Fruit fly (Drosophila melanogaster) whole organism, embryonic: Measurements from ENCODE around the gene CG12289.

ENCODE experiments used
- Atf6 ChIP-seq: fragments of 200-800 bp; sonication (Bioruptor generic); IDR thresholded peaks from 2 replicates; pipeline ENCODE4 v1.3.6; 2022; ENCODE audit warnings: missing biosample characterization, missing genetic modification characterization
- Bgb ChIP-seq: fragments of 200-800 bp; sonication (Bioruptor generic); IDR thresholded peaks from 2 replicates; pipeline ENCODE4 v1.3.6; 2022; ENCODE audit warnings: missing biosample characterization, missing genetic modification characterization; ENCODE audit not compliant: partially characterized antibody
- Bteb2 ChIP-seq: fragments of 200-800 bp; sonication (Bioruptor generic); optimal IDR thresholded peaks from 2 replicates; lab custom pipeline; 2016; ENCODE audit warnings: missing biosample characterization, missing genetic modification characterization
- CG12155 ChIP-seq: fragments of 200-800 bp; sonication (Bioruptor generic); optimal IDR thresholded peaks from 3 replicates; lab custom pipeline; 2016; ENCODE audit warnings: missing biosample characterization, missing genetic modification characterization
- CG13894 ChIP-seq: fragments of 200-800 bp; sonication (Bioruptor generic); optimal IDR thresholded peaks from 3 replicates; lab custom pipeline; 2018; ENCODE audit warnings: missing biosample characterization, mild to moderate bottlenecking, missing genetic modification characterization, moderate library complexity
- CG1529 ChIP-seq: fragments of 200-800 bp; sonication (Bioruptor generic); optimal IDR thresholded peaks from 3 replicates; lab custom pipeline; 2018; ENCODE audit warnings: missing biosample characterization, missing genetic modification characterization
- CG17361 ChIP-seq: fragments of 200-800 bp; sonication (Bioruptor generic); IDR thresholded peaks from 3 replicates; pipeline ENCODE4 v1.3.6; 2022; ENCODE audit warnings: missing biosample characterization, missing genetic modification characterization
- CG17802 ChIP-seq: fragments of 200-800 bp; sonication (Bioruptor generic); optimal IDR thresholded peaks from 2 replicates; lab custom pipeline; 2018; ENCODE audit warnings: missing biosample characterization, mild to moderate bottlenecking, missing genetic modification characterization, moderate library complexity
- CG18599 ChIP-seq: fragments of 200-800 bp; sonication (Bioruptor generic); optimal IDR thresholded peaks from 3 replicates; lab custom pipeline; 2017; ENCODE audit warnings: missing biosample characterization, missing genetic modification characterization, mild to moderate bottlenecking, moderate library complexity, missing genetic modification reagents
- CG18619 ChIP-seq: fragments of 200-800 bp; sonication (Bioruptor generic); optimal IDR thresholded peaks from 3 replicates; lab custom pipeline; 2017; ENCODE audit warnings: missing biosample characterization, mild to moderate bottlenecking, missing genetic modification characterization
- CG30431 ChIP-seq: fragments of 200-800 bp; sonication (Bioruptor generic); optimal IDR thresholded peaks from 2 replicates; lab custom pipeline; 2017; ENCODE audit warnings: missing biosample characterization, missing genetic modification characterization
- CG31224 ChIP-seq: fragments of 200-800 bp; sonication (Bioruptor generic); IDR thresholded peaks from 2 replicates; pipeline ENCODE4 v1.3.6; 2022; ENCODE audit warnings: missing biosample characterization, missing genetic modification characterization
- CG3847 ChIP-seq: fragments of 200-800 bp; sonication (Bioruptor generic); IDR thresholded peaks from 2 replicates; pipeline ENCODE4 v1.3.6; 2022; ENCODE audit warnings: missing biosample characterization, missing genetic modification characterization
- CG4404 ChIP-seq: fragments of 200-800 bp; sonication (Bioruptor generic); IDR thresholded peaks from 2 replicates; pipeline ENCODE4 v1.3.6; 2022; ENCODE audit warnings: missing biosample characterization, missing genetic modification characterization
- CG4730 ChIP-seq: fragments of 200-800 bp; sonication (Bioruptor generic); IDR thresholded peaks from 2 replicates; pipeline ENCODE4 v1.3.6; 2022; ENCODE audit warnings: missing biosample characterization, missing genetic modification characterization
- CG4820 ChIP-seq: fragments of 200-800 bp; sonication (Bioruptor generic); optimal IDR thresholded peaks from 3 replicates; lab custom pipeline; 2016; ENCODE audit warnings: missing biosample characterization, missing genetic modification characterization
- CG7271 ChIP-seq: fragments of 200-800 bp; sonication (Bioruptor generic); optimal IDR thresholded peaks from 2 replicates; lab custom pipeline; 2018; ENCODE audit warnings: missing biosample characterization, mild to moderate bottlenecking, missing genetic modification characterization, moderate library complexity
- CG8924 ChIP-seq: fragments of 200-800 bp; optimal IDR thresholded peaks from 3 replicates; lab custom pipeline; 2019; ENCODE audit warnings: missing biosample characterization, mild to moderate bottlenecking, missing genetic modification characterization, moderate library complexity
- CG9727 ChIP-seq: fragments of 200-800 bp; sonication (Bioruptor generic); optimal IDR thresholded peaks from 3 replicates; lab custom pipeline; 2017; ENCODE audit warnings: missing biosample characterization, mild to moderate bottlenecking, missing genetic modification characterization
- Deaf1 ChIP-seq: fragments of 200-800 bp; optimal IDR thresholded peaks from 3 replicates; lab custom pipeline; 2019; ENCODE audit warnings: missing biosample characterization, mild to moderate bottlenecking, missing genetic modification characterization, moderate library complexity
- Dip3 ChIP-seq: fragments of 200-800 bp; sonication (Bioruptor generic); optimal IDR thresholded peaks from 3 replicates; lab custom pipeline; 2016; ENCODE audit warnings: missing biosample characterization, missing genetic modification characterization
- Dp ChIP-seq: fragments of 200-800 bp; sonication (Bioruptor generic); optimal IDR thresholded peaks from 2 replicates; lab custom pipeline; 2018; ENCODE audit warnings: missing biosample characterization, mild to moderate bottlenecking, missing genetic modification characterization, moderate library complexity
- Fer2 ChIP-seq: fragments of 200-800 bp; sonication (Bioruptor generic); optimal IDR thresholded peaks from 2 replicates; lab custom pipeline; 2018; ENCODE audit warnings: missing biosample characterization, mild to moderate bottlenecking, missing genetic modification characterization, moderate library complexity
- Gug ChIP-seq: fragments of 200-800 bp; sonication (Bioruptor generic); IDR thresholded peaks from 4 replicates; pipeline ENCODE4 v1.3.6; 2022; ENCODE audit warnings: missing biosample characterization, missing genetic modification characterization
- Kr ChIP-seq: fragments of 200-800 bp; sonication (Bioruptor generic); optimal IDR thresholded peaks from 2 replicates; lab custom pipeline; 2017; ENCODE audit warnings: missing biosample characterization, mild to moderate bottlenecking, missing genetic modification characterization
- Lhr ChIP-seq: fragments of 200-800 bp; sonication (Bioruptor generic); optimal IDR thresholded peaks from 3 replicates; lab custom pipeline; 2017; ENCODE audit warnings: mild to moderate bottlenecking, missing biosample characterization, missing genetic modification reagents, missing genetic modification characterization
- Lpt ChIP-seq: fragments of >200 bp; optimal IDR thresholded peaks from 2 replicates; lab custom pipeline; 2018; ENCODE audit warnings: missing biosample characterization, missing genetic modification characterization
- Myb ChIP-seq: fragments of 200-800 bp; sonication (Bioruptor generic); optimal IDR thresholded peaks from 2 replicates; lab custom pipeline; 2016; ENCODE audit warnings: missing biosample characterization, missing genetic modification characterization
- Neu2 ChIP-seq: fragments of 200-800 bp; sonication (Bioruptor generic); optimal IDR thresholded peaks from 3 replicates; lab custom pipeline; 2016; ENCODE audit warnings: missing biosample characterization, missing genetic modification characterization, borderline replicate concordance
- Usf ChIP-seq: fragments of 200-800 bp; sonication (Bioruptor generic); optimal IDR thresholded peaks from 2 replicates; lab custom pipeline; 2017; ENCODE audit warnings: missing genotype, missing biosample characterization, missing genetic modification characterization
- ara ChIP-seq: fragments of 200-800 bp; sonication (Bioruptor generic); IDR thresholded peaks from 2 replicates; pipeline ENCODE4 v1.3.6; 2022; ENCODE audit warnings: missing biosample characterization, missing genetic modification characterization
- ase ChIP-seq: fragments of 200-800 bp; sonication (Bioruptor generic); IDR thresholded peaks from 3 replicates; pipeline ENCODE4 v1.3.6; 2022; ENCODE audit warnings: missing biosample characterization, missing genetic modification characterization
- cad ChIP-seq: fragments of >200 bp; optimal IDR thresholded peaks from 2 replicates; lab custom pipeline; 2017; ENCODE audit warnings: missing biosample characterization, missing genetic modification characterization
- dmrt11E ChIP-seq: fragments of 200-800 bp; sonication (Bioruptor generic); optimal IDR thresholded peaks from 3 replicates; lab custom pipeline; 2018; ENCODE audit warnings: missing biosample characterization, mild to moderate bottlenecking, missing genetic modification characterization, moderate library complexity
- emc ChIP-seq: fragments of 200-800 bp; sonication (Bioruptor generic); optimal IDR thresholded peaks from 2 replicates; lab custom pipeline; 2016; ENCODE audit warnings: missing biosample characterization, missing genetic modification characterization
- gce ChIP-seq: fragments of 200-800 bp; sonication (Bioruptor generic); IDR thresholded peaks from 3 replicates; pipeline ENCODE4 v1.3.6; 2022; ENCODE audit warnings: missing biosample characterization, missing genetic modification characterization
- gcm ChIP-seq: fragments of 200-800 bp; sonication (Bioruptor generic); optimal IDR thresholded peaks from 2 replicates; lab custom pipeline; 2019; ENCODE audit warnings: missing biosample characterization, mild to moderate bottlenecking, missing genetic modification characterization, moderate library complexity
- gt ChIP-seq: fragments of 200-800 bp; sonication (Bioruptor generic); IDR thresholded peaks from 2 replicates; pipeline ENCODE4 v1.3.6; 2022; ENCODE audit warnings: missing biosample characterization, missing genetic modification characterization
- her ChIP-seq: fragments of 200-800 bp; sonication (Bioruptor generic); optimal IDR thresholded peaks from 2 replicates; lab custom pipeline; 2016; ENCODE audit warnings: missing biosample characterization, missing genetic modification characterization
- jing ChIP-seq: fragments of 200-800 bp; sonication (Bioruptor generic); optimal IDR thresholded peaks from 2 replicates; lab custom pipeline; 2018; ENCODE audit warnings: missing biosample characterization, mild to moderate bottlenecking, missing genetic modification characterization
- lbe ChIP-seq: fragments of 200-800 bp; sonication (Bioruptor generic); optimal IDR thresholded peaks from 2 replicates; lab custom pipeline; 2016; ENCODE audit warnings: missing biosample characterization, mild to moderate bottlenecking, missing genetic modification characterization
- luna ChIP-seq: fragments of 200-800 bp; sonication (Bioruptor generic); optimal IDR thresholded peaks from 2 replicates; lab custom pipeline; 2016; ENCODE audit warnings: missing biosample characterization, missing genetic modification characterization
- pita ChIP-seq: fragments of 200-800 bp; sonication (Bioruptor generic); optimal IDR thresholded peaks from 2 replicates; lab custom pipeline; 2017; ENCODE audit warnings: missing biosample characterization, mild to moderate bottlenecking, missing genetic modification characterization
- pros ChIP-seq: fragments of 200-800 bp; sonication (Bioruptor generic); optimal IDR thresholded peaks from 3 replicates; lab custom pipeline; 2019; ENCODE audit warnings: missing biosample characterization, mild to moderate bottlenecking, missing genetic modification characterization, moderate library complexity
- scrt ChIP-seq: fragments of 200-800 bp; sonication (Bioruptor generic); optimal IDR thresholded peaks from 2 replicates; lab custom pipeline; 2018; ENCODE audit warnings: missing biosample characterization, mild to moderate bottlenecking, missing genetic modification characterization, moderate library complexity
- sd ChIP-seq: fragments of 200-800 bp; sonication (Bioruptor generic); optimal IDR thresholded peaks from 3 replicates; lab custom pipeline; 2018; ENCODE audit warnings: missing biosample characterization, mild to moderate bottlenecking, missing genetic modification characterization, moderate library complexity
- seq ChIP-seq: fragments of 200-800 bp; sonication (Bioruptor generic); IDR thresholded peaks from 2 replicates; pipeline ENCODE4 v1.3.6; 2022; ENCODE audit warnings: missing biosample characterization, missing genetic modification characterization
- so ChIP-seq: fragments of 200-800 bp; sonication (Bioruptor generic); IDR thresholded peaks from 3 replicates; pipeline ENCODE4 v1.3.6; 2022; ENCODE audit warnings: missing biosample characterization, missing genetic modification characterization
- twi ChIP-seq: fragments of 200-800 bp; optimal IDR thresholded peaks from 2 replicates; lab custom pipeline; 2019; ENCODE audit warnings: missing biosample characterization, mild to moderate bottlenecking, missing genetic modification characterization, moderate library complexity
- wor ChIP-seq: fragments of 200-800 bp; sonication (Bioruptor generic); IDR thresholded peaks from 2 replicates; pipeline ENCODE4 v1.3.6; 2022; ENCODE audit warnings: missing biosample characterization, missing genetic modification characterization
- z ChIP-seq: fragments of 200-800 bp; sonication (Bioruptor generic); IDR thresholded peaks from 3 replicates; pipeline ENCODE4 v1.3.6; 2022; ENCODE audit warnings: missing biosample characterization, missing genetic modification characterization

The CG12289 gene

DNA sequence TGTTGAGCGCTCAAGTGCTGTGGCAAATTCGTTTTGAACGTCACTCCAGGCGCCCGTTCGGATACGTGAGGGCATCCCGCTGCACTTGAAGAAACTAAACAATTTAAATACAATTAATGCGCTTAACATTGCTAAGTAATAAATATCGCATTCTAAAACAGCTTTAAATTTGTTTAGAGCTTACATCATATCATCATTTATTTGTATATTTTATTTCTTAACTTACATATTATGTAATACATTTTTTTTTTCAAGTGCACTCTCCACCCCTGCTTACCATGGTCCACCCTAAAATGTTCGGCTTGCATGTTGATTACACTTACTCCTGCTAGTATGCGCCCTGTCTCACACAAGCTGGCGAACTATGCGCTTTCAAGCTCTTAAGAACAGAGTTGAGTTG lies 42.9 kb downstream of the CG12289 start (continued):
- TF ChIP-seq Dip3 (GFP tag; lab: Kevin White, UChicago): no peak
- TF ChIP-seq CG18619: no peak
- TF ChIP-seq CG30431 (GFP tag; lab: Kevin White, UChicago): peak; percentile 58
- TF ChIP-seq Fer2: no peak
- TF ChIP-seq cad (GFP tag; lab: Kevin White, UChicago): no peak
- TF ChIP-seq CG7271 (tag; lab: Kevin White, UChicago): no peak
- TF ChIP-seq CG1529 (GFP tag; lab: Kevin White, UChicago): peak; percentile 69
- TF ChIP-seq jing (GFP tag; lab: Kevin White, UChicago): peak; percentile 37
- TF ChIP-seq gcm (GFP tag; lab: Kevin White, UChicago): peak; percentile 83
- TF ChIP-seq Gug (GFP tag; lab: Robert Waterston, UW): peak; percentile 45; the same call in 2 of the 4 replicates
- TF ChIP-seq CG4730 (GFP tag; lab: Robert Waterston, UW): peak; percentile 57
- TF ChIP-seq dmrt11E (tag; lab: Kevin White, UChicago): peak; percentile 94
- TF ChIP-seq seq (GFP tag; lab: Robert Waterston, UW): peak; percentile 67
- peak; percentile 49 for TF ChIP-seq Lhr (GFP tag; lab: Kevin White, UChicago)
- peak; percentile 91 for TF ChIP-seq CG4404
- no peak for TF ChIP-seq CG13894 (tag; lab: Kevin White, UChicago)
- TF ChIP-seq sd (tag; lab: Kevin White, UChicago): peak; percentile 48
- peak; percentile 85 for TF ChIP-seq CG4820 (GFP tag; lab: Kevin White, UChicago)
- TF ChIP-seq Deaf1: peak; percentile 30
- peak; percentile 24 for TF ChIP-seq twi (tag; lab: Kevin White, UChicago)
- TF ChIP-seq pita (GFP tag; lab: Kevin White, UChicago): no peak
- no peak for TF ChIP-seq Bgb (GFP tag; lab: Robert Waterston, UW)
- no peak for TF ChIP-seq Kr
- TF ChIP-seq Bteb2 (GFP tag; lab: Kevin White, UChicago): peak; percentile 21
- peak; percentile 55; the same call in 2 of the 3 replicates for TF ChIP-seq ase (GFP tag; lab: Robert Waterston, UW)
- TF ChIP-seq Neu2: no peak
- peak; percentile 8 for TF ChIP-seq lbe (GFP tag; lab: Kevin White, UChicago)
- TF ChIP-seq CG17361: peak; percentile 80
- peak; percentile 31; the same call in 1 of the 2 replicates for TF ChIP-seq CG31224 (GFP tag; lab: Robert Waterston, UW)
- peak; percentile 10 for TF ChIP-seq scrt (GFP tag; lab: Kevin White, UChicago)
- TF ChIP-seq CG17802 (tag; lab: Kevin White, UChicago): peak; percentile 50
- peak; percentile 87 for TF ChIP-seq ara
- TF ChIP-seq so: peak; percentile 67; the same call in 2 of the 3 replicates
- TF ChIP-seq Usf (GFP tag; lab: Kevin White, UChicago): peak; percentile 50
- TF ChIP-seq wor: 0 out of 2 replicates have a peak, but pooled peaks have one; percentile 39
- TF ChIP-seq CG3847 (GFP tag; lab: Robert Waterston, UW): peak; percentile 26; the same call in 1 of the 2 replicates
- TF ChIP-seq Myb (GFP tag; lab: Kevin White, UChicago): no peak
- peak; percentile 51; the same call in 1 of the 3 replicates for TF ChIP-seq gce
- TF ChIP-seq Lpt (GFP tag; lab: Kevin White, UChicago): no peak
- TF ChIP-seq luna (GFP tag; lab: Kevin White, UChicago): no peak
- no peak for TF ChIP-seq emc
- no peak for TF ChIP-seq Dp (GFP tag; lab: Kevin White, UChicago)
- TF ChIP-seq gt: peak; percentile 47; the same call in 1 of the 2 replicates
- no peak for TF ChIP-seq pros
- peak; percentile 68; the same call in 1 of the 3 replicates for TF ChIP-seq z (GFP tag; lab: Robert Waterston, UW)
- TF ChIP-seq CG12155 (GFP tag; lab: Kevin White, UChicago): peak; percentile 61
- no peak for TF ChIP-seq her (GFP tag; lab: Kevin White, UChicago)
- peak; percentile 91 for TF ChIP-seq CG9727 (GFP tag; lab: Kevin White, UChicago)
- peak; percentile 52 for TF ChIP-seq CG18599
- TF ChIP-seq Atf6 (GFP tag; lab: Robert Waterston, UW): no peak; the same call in 1 of the 2 replicates
- TF ChIP-seq CG8924 (tag; lab: Kevin White, UChicago): peak; percentile 76
